Worm (Caenorhabditis elegans) whole organism, L1 larva: ENCODE data around the gene pals-26.
A peak's percentile ranks its signal among the peaks of the same experiment; 100 is the strongest.

Source experiments
- F16B12.6 ChIP-seq: fragments of 150-350 bp; optimal IDR thresholded peaks from 2 replicates; lab custom pipeline; 2014; ENCODE audit warnings: missing biosample characterization, missing genetic modification characterization
- Y116A8C.19 ChIP-seq: sonication (generic microtip); optimal IDR thresholded peaks from 2 replicates; lab custom pipeline; 2016; ENCODE audit warnings: missing compliant biosample characterization, missing genetic modification characterization, borderline replicate concordance
- alr-1 ChIP-seq: fragments of 200-800 bp; sonication (Bioruptor generic); optimal IDR thresholded peaks from 2 replicates; lab custom pipeline; 2018; ENCODE audit warnings: borderline replicate concordance, mild to moderate bottlenecking, missing genetic modification characterization, missing compliant biosample characterization
- ama-1 ChIP-seq: fragments of 150-350 bp; optimal IDR thresholded peaks from 2 replicates; lab custom pipeline; 2014
- ceh-63 ChIP-seq: fragments of 200-800 bp; sonication (Bioruptor generic); optimal IDR thresholded peaks from 2 replicates; lab custom pipeline; 2018; ENCODE audit warnings: mild to moderate bottlenecking, missing genetic modification characterization, missing compliant biosample characterization
- ceh-82 ChIP-seq, 3 experiments: fragments of 150-350 bp in 1 of 3; sonication (generic microtip) in 2 of 3; optimal IDR thresholded peaks; 2 replicates each; lab custom pipeline; 2014 to 2017; ENCODE audit warnings: missing biosample characterization in 3 of 3, missing genetic modification characterization in 3 of 3
- dsc-1 ChIP-seq: sonication (generic microtip); optimal IDR thresholded peaks from 2 replicates; lab custom pipeline; 2016; ENCODE audit warnings: mild to moderate bottlenecking, missing genetic modification characterization, missing compliant biosample characterization
- efl-1 ChIP-seq, 4 experiments: fragments of 150-350 bp; optimal IDR thresholded peaks in 3 of 4; peaks in 1 of 4; 1 replicate in 1 of 4; 2 replicates in 3 of 4; lab custom pipeline; 2014; ENCODE audit warnings: missing biosample characterization in 2 of 4, missing genetic modification characterization in 2 of 4, missing genetic modification reagents in 2 of 4
- egl-27 ChIP-seq, 2 experiments: fragments of 150-350 bp in 1 of 2; sonication (generic microtip); optimal IDR thresholded peaks; 3 replicates each; lab custom pipeline; 2017 to 2018; ENCODE audit warnings: missing biosample characterization in 2 of 2, missing genetic modification characterization in 2 of 2, missing genetic modification reagents in 2 of 2
- elt-2 ChIP-seq: sonication (generic microtip); optimal IDR thresholded peaks from 2 replicates; lab custom pipeline; 2016; ENCODE audit warnings: missing genetic modification characterization, mild to moderate bottlenecking, inconsistent platforms, missing compliant biosample characterization, missing genetic modification reagents
- ets-5 ChIP-seq: fragments of 200-800 bp; sonication (Bioruptor generic); IDR thresholded peaks from 2 replicates; pipeline ENCODE4 v1.3.6; 2022; ENCODE audit warnings: missing genetic modification characterization, missing compliant biosample characterization
- fkh-4 ChIP-seq: sonication (generic microtip); optimal IDR thresholded peaks from 2 replicates; lab custom pipeline; 2016; ENCODE audit warnings: missing compliant biosample characterization, missing genetic modification characterization, borderline replicate concordance
- fkh-8 ChIP-seq: sonication (generic microtip); optimal IDR thresholded peaks from 2 replicates; lab custom pipeline; 2016; ENCODE audit warnings: mild to moderate bottlenecking, missing genetic modification characterization, missing compliant biosample characterization
- hlh-4 ChIP-seq: sonication (generic microtip); optimal IDR thresholded peaks from 2 replicates; lab custom pipeline; 2016; ENCODE audit warnings: mild to moderate bottlenecking, missing genetic modification characterization, missing compliant biosample characterization
- isw-1 ChIP-seq: fragments of 200-800 bp; sonication (Bioruptor generic); IDR thresholded peaks from 2 replicates; pipeline ENCODE4 v1.3.6; 2022; ENCODE audit warnings: missing genetic modification characterization, missing compliant biosample characterization
- lin-15B ChIP-seq: fragments of 150-350 bp; sonication (generic microtip); optimal IDR thresholded peaks from 3 replicates; lab custom pipeline; 2014; ENCODE audit warnings: missing biosample characterization, missing genetic modification characterization
- lsy-2 ChIP-seq, 2 experiments: fragments of 150-350 bp; optimal IDR thresholded peaks; 2 replicates each; lab custom pipeline; 2014; ENCODE audit warnings: missing biosample characterization in 2 of 2, missing genetic modification characterization in 2 of 2
- mep-1 ChIP-seq: fragments of 150-350 bp; optimal IDR thresholded peaks from 2 replicates; lab custom pipeline; 2014; ENCODE audit warnings: missing biosample characterization, missing genetic modification characterization
- nhr-19 ChIP-seq: fragments of 200-800 bp; sonication (Bioruptor generic); conservative IDR thresholded peaks from 2 replicates; pipeline ENCODE4 v1.3.6; 2022; ENCODE audit warnings: missing genetic modification characterization, missing compliant biosample characterization
- nhr-20 ChIP-seq: sonication (generic microtip); optimal IDR thresholded peaks from 2 replicates; lab custom pipeline; 2016; ENCODE audit warnings: mild to moderate bottlenecking, missing genetic modification characterization, missing compliant biosample characterization
- nhr-84 ChIP-seq: sonication (generic microtip); optimal IDR thresholded peaks from 2 replicates; lab custom pipeline; 2017; ENCODE audit warnings: missing biosample characterization, missing genetic modification characterization
- nhr-85 ChIP-seq: sonication (generic microtip); peaks from one replicate; lab custom pipeline; 2016; ENCODE audit warnings: missing genetic modification characterization, inconsistent platforms, missing compliant biosample characterization
- nhr-90 ChIP-seq: sonication (generic microtip); optimal IDR thresholded peaks from 2 replicates; lab custom pipeline; 2016; ENCODE audit warnings: mild to moderate bottlenecking, missing genetic modification characterization, missing compliant biosample characterization; ENCODE audit not compliant: poor library complexity
- skn-1 ChIP-seq: fragments of 150-350 bp; optimal IDR thresholded peaks from 2 replicates; lab custom pipeline; 2014; ENCODE audit warnings: missing biosample characterization, missing genetic modification characterization
- snpc-4 ChIP-seq: fragments of 150-350 bp; optimal IDR thresholded peaks from 2 replicates; lab custom pipeline; 2014; ENCODE audit warnings: missing biosample characterization, missing genetic modification characterization
- sox-4 ChIP-seq: sonication (generic microtip); optimal IDR thresholded peaks from 2 replicates; lab custom pipeline; 2016; ENCODE audit warnings: missing genetic modification characterization, missing compliant biosample characterization
- sptf-1 ChIP-seq: fragments of 150-350 bp; optimal IDR thresholded peaks from 2 replicates; lab custom pipeline; 2014; ENCODE audit warnings: missing biosample characterization, missing genetic modification characterization
- swsn-7 ChIP-seq: sonication (generic microtip); optimal IDR thresholded peaks from 2 replicates; lab custom pipeline; 2016; ENCODE audit warnings: missing genetic modification characterization, missing compliant biosample characterization
- unc-130 ChIP-seq: fragments of 150-350 bp; optimal IDR thresholded peaks from 2 replicates; lab custom pipeline; 2017; ENCODE audit warnings: missing biosample characterization, missing genetic modification characterization, inconsistent platforms
- unc-30 ChIP-seq: sonication (generic microtip); optimal IDR thresholded peaks from 2 replicates; lab custom pipeline; 2017; ENCODE audit warnings: missing biosample characterization, missing genetic modification characterization
- unc-62 ChIP-seq: fragments of 150-350 bp; optimal IDR thresholded peaks from 2 replicates; lab custom pipeline; 2014; ENCODE audit warnings: missing biosample characterization, missing genetic modification reagents, missing genetic modification characterization
- unc-98 ChIP-seq: fragments of 200-800 bp; sonication (Bioruptor generic); IDR thresholded peaks from 2 replicates; pipeline ENCODE4 v1.3.6; 2022; ENCODE audit warnings: missing genetic modification characterization, missing compliant biosample characterization
- xbp-1 ChIP-seq: sonication (generic microtip); optimal IDR thresholded peaks from 2 replicates; lab custom pipeline; 2016; ENCODE audit warnings: missing genetic modification characterization, missing compliant biosample characterization
- zip-4 ChIP-seq: fragments of 200-800 bp; sonication (Bioruptor generic); optimal IDR thresholded peaks from 2 replicates; lab custom pipeline; 2018; ENCODE audit warnings: mild to moderate bottlenecking, missing genetic modification characterization, moderate library complexity, missing compliant biosample characterization
- ztf-4 ChIP-seq: fragments of 150-350 bp; optimal IDR thresholded peaks from 2 replicates; lab custom pipeline; 2014; ENCODE audit warnings: missing biosample characterization, missing genetic modification characterization

Gene pals-26

DNA sequence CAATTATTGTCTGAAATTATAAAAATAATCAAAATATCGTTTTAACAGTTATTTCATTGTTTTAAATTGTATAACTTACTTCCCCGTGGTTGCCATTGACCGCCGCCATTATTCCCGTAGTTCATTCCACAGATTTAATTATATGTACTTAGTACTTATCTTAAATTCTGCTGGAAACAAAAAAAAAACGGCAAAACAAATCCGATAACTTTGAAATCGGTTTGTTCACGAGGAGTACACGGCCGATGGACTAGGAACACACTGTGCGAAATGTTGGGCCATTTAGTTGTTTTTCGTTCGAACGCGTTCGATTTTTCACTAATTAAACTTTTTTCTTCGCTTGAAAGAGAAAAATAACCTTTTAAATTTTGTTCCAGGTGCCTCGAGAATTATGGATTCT, 31.9 kb upstream of the pals-26 start, which contains the start of the genes B0285.3 and lcmt-1 (continued):
- TF ChIP-seq unc-62 (GFP tag; lab: Kevin White, UChicago) (no peak), alr-1 (tag; lab: Kevin White, UChicago) (no peak), skn-1 (tag; lab: Kevin White, UChicago) (peak; percentile 33), ama-1 (no peak), isw-1 (GFP tag; lab: Robert Waterston, UW) (peak; percentile 5; the same call in 1 of the 2 replicates), snpc-4 (peak; percentile 23), ztf-4 (tag; lab: Kevin White, UChicago) (no peak), nhr-20 (tag; lab: Kevin White, UChicago) (peak; percentile 58), ceh-82 (tag; optimal IDR thresholded peaks at IDR 0.05; lab: Kevin White, UChicago) (peak in 2 of 3 experiments; percentile 8 to 26), unc-30 (tag; lab: Kevin White, UChicago) (no peak), swsn-7 (tag; lab: Kevin White, UChicago) (peak; percentile 61), sptf-1 (tag; lab: Kevin White, UChicago) (no peak), dsc-1 (tag; lab: Kevin White, UChicago) (peak; percentile 75), hlh-4 (tag; lab: Kevin White, UChicago) (peak; percentile 42), mep-1 (tag; lab: Kevin White, UChicago) (peak; percentile 70), lin-15B (tag; lab: Kevin White, UChicago) (peak; percentile 3), nhr-85 (tag; lab: Kevin White, UChicago) (peak; percentile 82), sox-4 (tag; lab: Kevin White, UChicago) (peak; percentile 58), fkh-8 (tag; lab: Kevin White, UChicago) (peak; percentile 38), ceh-63 (GFP tag; lab: Kevin White, UChicago) (no peak)

DNA sequence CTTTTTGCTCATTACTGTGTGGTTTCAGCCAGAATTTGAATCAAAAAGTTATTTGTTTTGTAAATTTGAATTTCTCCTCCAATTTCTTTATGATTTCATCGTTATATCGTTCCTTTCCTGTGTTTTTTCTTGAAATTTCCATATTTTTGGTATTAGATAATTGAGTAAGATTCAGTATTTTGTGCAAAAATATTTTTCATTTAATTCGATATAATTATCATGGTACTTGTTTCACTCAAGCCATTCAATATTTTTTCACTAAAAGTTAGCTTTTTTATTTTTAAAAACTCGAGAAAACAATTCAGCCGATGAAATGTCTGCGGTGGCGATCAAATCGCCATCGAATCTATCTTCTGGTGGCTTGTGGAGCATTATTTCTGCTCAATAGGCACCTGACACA, 29.9 kb upstream of the pals-26 start, which contains the start of gene hse-5:
Gene hse-5, plus strand, starts transcription at position 301 of the 400 bp plus-strand sequence.
- TF ChIP-seq nhr-84 (tag; lab: Kevin White, UChicago) = no peak
- no peak for TF ChIP-seq xbp-1 (tag; lab: Kevin White, UChicago)
- no peak for TF ChIP-seq egl-27 (tag; optimal IDR thresholded peaks at IDR 0.05; lab: Kevin White, UChicago)
- no peak for TF ChIP-seq ets-5 (GFP tag; lab: Robert Waterston, UW)

DNA sequence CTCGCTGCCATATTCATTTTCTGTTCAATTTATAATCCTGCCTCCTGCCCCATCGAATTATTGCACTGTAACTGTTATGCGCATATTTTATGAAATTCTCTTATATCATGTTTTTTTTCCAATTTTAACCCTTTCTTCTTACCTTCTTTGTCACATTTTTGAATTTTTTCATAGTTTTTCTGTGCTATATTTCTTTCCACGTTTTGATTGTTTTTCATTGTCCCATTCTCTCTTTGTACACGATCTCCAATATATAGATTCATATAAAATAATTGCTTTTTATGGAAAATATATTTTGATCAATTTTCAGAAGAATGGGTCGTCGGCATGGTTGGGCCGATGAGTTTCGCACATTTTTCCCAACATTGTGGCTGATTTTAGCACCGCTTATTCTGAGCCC, 25.2 kb upstream of the pals-26 start, which contains the start of gene B0285.6:
Gene B0285.6, plus strand, starts transcription at position 301 of the 400 bp plus-strand sequence.
- no peak for TF ChIP-seq nhr-90 (tag; lab: Kevin White, UChicago)
- no peak for TF ChIP-seq egl-27 (tag; optimal IDR thresholded peaks at IDR 0.05; lab: Kevin White, UChicago)
- no peak for TF ChIP-seq zip-4 (GFP tag; lab: Kevin White, UChicago)
- no peak for TF ChIP-seq Y116A8C.19 (tag; lab: Kevin White, UChicago)
- TF ChIP-seq ceh-63 (GFP tag; lab: Kevin White, UChicago) = no peak
- TF ChIP-seq nhr-19 (GFP tag; lab: Robert Waterston, UW) = no peak
- TF ChIP-seq fkh-4 (tag; lab: Kevin White, UChicago) = no peak
- no peak for TF ChIP-seq unc-30 (tag; lab: Kevin White, UChicago)
- TF ChIP-seq lsy-2 (tag; optimal IDR thresholded peaks at IDR 0.05; lab: Kevin White, UChicago) = no peak
- no peak for TF ChIP-seq unc-98
- TF ChIP-seq, all 84 proteins: peak for 0

- TF ChIP-seq efl-1 (optimal IDR thresholded peaks at IDR 0.05; lab: Kevin White, UChicago) = no peak
- peak in 1 of 2 experiments; percentile 55 for TF ChIP-seq efl-1 (GFP tag; optimal IDR thresholded peaks at IDR 0.05 in 1 of 2; lab: Kevin White, UChicago)
- no peak for TF ChIP-seq unc-130 (tag; lab: Kevin White, UChicago)
Measured at ce11 chrIII:4356384-4356783, 18.6 kb upstream of the pals-26 start, which contains the start of gene mnp-1. Gene mnp-1 (plus strand): TSS chrIII:4356594.

DNA sequence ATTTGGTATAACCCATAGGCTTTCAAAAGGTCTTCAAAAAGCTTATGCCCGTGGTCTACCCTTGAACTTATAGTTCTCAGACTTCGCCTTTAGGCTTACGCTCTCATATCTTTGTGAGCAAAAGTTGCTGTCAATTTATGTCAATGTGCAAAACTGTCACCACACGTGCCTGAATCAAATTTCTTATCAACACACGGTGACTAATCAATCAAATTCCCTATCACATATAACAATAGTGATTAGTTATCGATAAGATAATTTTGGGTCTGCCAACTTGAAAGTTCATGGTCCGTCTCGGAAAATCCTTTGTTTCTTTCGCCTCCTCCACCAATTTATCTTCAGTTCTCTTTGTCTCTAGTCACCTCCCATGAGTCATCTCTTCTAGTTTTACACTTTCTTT, 17.5 kb upstream of the pals-26 start:
- TF ChIP-seq F16B12.6 (no peak), elt-2 (tag; lab: Kevin White, UChicago) (peak; percentile 27)
